Worm (Caenorhabditis elegans) whole organism, young adult: ENCODE measurements around the gene F01G10.5.

ENCODE experiments used
- F49E8.2 ChIP-seq: sonication (generic microtip); optimal IDR thresholded peaks from 3 replicates; lab custom pipeline; 2017; ENCODE audit warnings: missing genetic modification characterization, mild to moderate bottlenecking, missing compliant biosample characterization, antibody characterized with exemption, moderate library complexity; ENCODE audit not compliant: insufficient read depth
- aptf-3 ChIP-seq: fragments of 200-800 bp; sonication (Bioruptor generic); IDR thresholded peaks from 2 replicates; pipeline ENCODE4 v1.3.6; 2022; ENCODE audit warnings: missing genetic modification characterization, missing compliant biosample characterization
- ccch-3 ChIP-seq: fragments of 200-800 bp; sonication (Bioruptor generic); optimal IDR thresholded peaks from 2 replicates; lab custom pipeline; 2018; ENCODE audit warnings: mild to moderate bottlenecking, missing genetic modification characterization, missing compliant biosample characterization
- dpff-1 ChIP-seq: sonication (generic microtip); optimal IDR thresholded peaks from 2 replicates; lab custom pipeline; 2017; ENCODE audit warnings: mild to moderate bottlenecking, missing genetic modification characterization, missing compliant biosample characterization
- hmg-1.2 ChIP-seq: fragments of 200-800 bp; sonication (Bioruptor generic); IDR thresholded peaks from 2 replicates; pipeline ENCODE4 v1.3.6; 2022; ENCODE audit warnings: missing genetic modification reagents, missing genetic modification characterization, missing compliant biosample characterization
- unc-62 ChIP-seq: fragments of 150-350 bp; optimal IDR thresholded peaks from 2 replicates; lab custom pipeline; 2014; ENCODE audit warnings: missing biosample characterization, missing genetic modification reagents, missing genetic modification characterization

DNA sequence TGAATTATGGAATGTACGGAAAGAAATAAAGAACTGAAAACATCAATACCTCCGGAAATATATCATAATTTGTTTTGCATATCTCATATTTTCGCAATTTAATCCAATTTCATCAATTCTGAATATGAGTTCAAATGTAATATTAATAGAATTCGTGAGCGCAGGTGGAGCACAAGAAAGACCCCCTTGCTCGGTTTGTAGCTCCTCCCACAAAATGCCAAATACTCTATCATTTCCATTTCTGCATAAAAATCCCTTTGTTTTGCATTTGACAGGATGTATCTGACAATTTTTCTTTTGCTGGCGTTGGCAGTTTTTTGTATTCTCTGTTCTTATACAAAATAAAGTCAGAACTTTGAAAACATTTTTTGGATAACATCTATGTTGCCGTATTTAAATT is 44.2 kb upstream of the F01G10.5 start:
- no peak for TF ChIP-seq dpff-1 (tag; lab: Kevin White, UChicago)
- TF ChIP-seq F49E8.2 (tag; lab: Kevin White, UChicago): no peak
- TF ChIP-seq aptf-3 (GFP tag; lab: Robert Waterston, UW): no peak
- TF ChIP-seq hmg-1.2 (GFP tag; lab: Robert Waterston, UW): no peak
- TF ChIP-seq unc-62 (GFP tag; lab: Kevin White, UChicago): no peak
- TF ChIP-seq ccch-3 (GFP tag; lab: Kevin White, UChicago): no peak
